Worm (Caenorhabditis elegans) whole organism, L3 larva: ENCODE measurements around the gene col-71.

ENCODE experiments used
- ZK546.5 ChIP-seq: sonication (generic microtip); optimal IDR thresholded peaks from 2 replicates; lab custom pipeline; 2017; ENCODE audit warnings: missing biosample characterization, missing genetic modification characterization
- ceh-82 ChIP-seq: fragments of 150-350 bp; optimal IDR thresholded peaks from 2 replicates; lab custom pipeline; 2014; ENCODE audit warnings: missing biosample characterization, missing genetic modification characterization
- ceh-9 ChIP-seq: sonication (generic microtip); optimal IDR thresholded peaks from 2 replicates; lab custom pipeline; 2018; ENCODE audit warnings: missing biosample characterization, missing genetic modification characterization
- elt-2 ChIP-seq: sonication (generic microtip); optimal IDR thresholded peaks from 2 replicates; lab custom pipeline; 2016; ENCODE audit warnings: missing genetic modification reagents, mild to moderate bottlenecking, missing genetic modification characterization, missing compliant biosample characterization
- elt-3 ChIP-seq, 3 experiments: fragments of 150-350 bp in 1 of 3; sonication (generic microtip) in 2 of 3; optimal IDR thresholded peaks; 2 replicates in 2 of 3; 4 replicates in 1 of 3; lab custom pipeline; 2014 to 2017; ENCODE audit warnings: missing biosample characterization in 3 of 3, missing genetic modification characterization in 3 of 3
- fkh-10 ChIP-seq: sonication (generic microtip); optimal IDR thresholded peaks from 2 replicates; lab custom pipeline; 2017; ENCODE audit warnings: missing biosample characterization, missing genetic modification reagents, missing genetic modification characterization
- fos-1 ChIP-seq: fragments of 150-350 bp; optimal IDR thresholded peaks from 2 replicates; lab custom pipeline; 2014; ENCODE audit warnings: missing biosample characterization, missing genetic modification characterization
- lin-15B ChIP-seq: fragments of 150-350 bp; optimal IDR thresholded peaks from 2 replicates; lab custom pipeline; 2014; ENCODE audit warnings: missing biosample characterization, missing genetic modification characterization
- lin-39 ChIP-seq: fragments of 150-350 bp; optimal IDR thresholded peaks from 2 replicates; lab custom pipeline; 2018; ENCODE audit warnings: missing biosample characterization, missing genetic modification reagents, missing genetic modification characterization
- lsy-12 ChIP-seq: sonication (generic microtip); optimal IDR thresholded peaks from 2 replicates; lab custom pipeline; 2016; ENCODE audit warnings: mild to moderate bottlenecking, missing genetic modification characterization, missing compliant biosample characterization
- nhr-11 ChIP-seq: fragments of 150-350 bp; optimal IDR thresholded peaks from 2 replicates; lab custom pipeline; 2014; ENCODE audit warnings: missing biosample characterization, missing genetic modification characterization
- nhr-237 ChIP-seq: fragments of 150-350 bp; optimal IDR thresholded peaks from 2 replicates; lab custom pipeline; 2014; ENCODE audit warnings: missing biosample characterization, missing genetic modification characterization
- nhr-43 ChIP-seq: sonication (generic microtip); optimal IDR thresholded peaks from 2 replicates; lab custom pipeline; 2016; ENCODE audit warnings: mild to moderate bottlenecking, missing genetic modification characterization, missing compliant biosample characterization; ENCODE audit not compliant: poor library complexity, severe bottlenecking
- pqm-1 ChIP-seq: fragments of 150-350 bp; optimal IDR thresholded peaks from 2 replicates; lab custom pipeline; 2017; ENCODE audit warnings: missing biosample characterization, missing genetic modification characterization, inconsistent platforms

DNA sequence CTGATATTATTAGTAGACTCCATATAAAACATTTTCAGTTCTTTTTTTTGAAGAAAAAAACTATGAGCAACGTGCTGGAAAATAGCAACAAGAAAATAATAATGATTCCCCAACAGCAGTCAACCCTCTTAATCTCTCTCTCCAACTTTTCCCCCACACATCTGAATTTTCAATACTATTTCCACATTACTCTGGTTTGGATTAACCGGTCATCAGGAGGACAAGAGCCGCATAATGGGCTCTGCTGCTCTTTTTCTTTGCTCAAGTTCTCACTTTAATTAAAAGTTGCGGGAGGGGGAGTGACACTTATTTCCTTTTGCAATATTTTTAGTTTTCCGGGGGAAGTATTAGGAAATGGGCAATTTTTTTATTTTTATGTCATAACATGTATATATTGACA is 25.1 kb upstream of the col-71 start:
- no peak for TF ChIP-seq ZK546.5 (tag; lab: Kevin White, UChicago)
- TF ChIP-seq fos-1: no peak
- no peak for TF ChIP-seq ceh-9 (tag; lab: Kevin White, UChicago)
- no peak for TF ChIP-seq elt-2 (tag; lab: Kevin White, UChicago)
- no peak for TF ChIP-seq pqm-1
- no peak for TF ChIP-seq lin-39
- TF ChIP-seq fkh-10 (GFP tag; lab: Kevin White, UChicago): no peak
- TF ChIP-seq lsy-12 (tag; lab: Kevin White, UChicago): no peak
- TF ChIP-seq lin-15B (tag; lab: Kevin White, UChicago): no peak
- TF ChIP-seq nhr-237 (tag; lab: Kevin White, UChicago): no peak
- TF ChIP-seq nhr-11 (tag; lab: Kevin White, UChicago): no peak
- no peak for TF ChIP-seq nhr-43 (tag; lab: Kevin White, UChicago)
- TF ChIP-seq ceh-82 (tag; lab: Kevin White, UChicago): no peak
- TF ChIP-seq elt-3 (tag; optimal IDR thresholded peaks at IDR 0.05; lab: Kevin White, UChicago): no peak
